Fruit fly (Drosophila melanogaster): ENCODE data around the gene CycY.

Gene CycY

DNA sequence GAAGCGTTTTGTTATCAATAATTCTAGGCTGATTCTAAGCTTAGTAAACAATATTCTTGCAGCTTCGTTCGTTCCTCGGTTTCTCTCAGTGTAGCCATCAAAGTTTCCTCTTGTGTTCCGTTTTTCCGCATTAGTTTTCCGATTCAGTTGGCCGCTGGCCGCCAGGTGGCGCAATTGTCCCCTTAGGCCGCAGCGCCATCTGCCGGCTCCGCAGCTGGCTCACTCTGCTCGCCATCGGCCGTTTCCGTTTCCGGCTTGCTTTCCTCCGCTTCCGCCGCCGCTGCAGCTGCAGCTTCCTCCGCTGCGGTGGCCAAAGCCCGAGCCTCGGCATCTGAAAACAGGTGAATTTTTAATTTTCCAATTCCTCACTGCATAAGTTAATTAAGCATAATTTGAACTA lies 2.8 kb upstream of the CycY start (continued):
- TF ChIP-seq al (GFP tag; IDR thresholded peaks at IDR 0.05), result 0 out of 2 replicates have a peak, but pooled peaks have one; percentile 37
- TF ChIP-seq CG30431 (GFP tag; optimal IDR thresholded peaks at IDR 0.05), result peak; percentile 98
- TF ChIP-seq CG17568 (GFP tag; optimal IDR thresholded peaks at IDR 0.05), result peak; percentile 95
- TF ChIP-seq yki (optimal IDR thresholded peaks at IDR 0.05), result no peak
- TF ChIP-seq CG5953 (GFP tag; IDR thresholded peaks at IDR 0.05), result peak; percentile 96
- TF ChIP-seq Gug (GFP tag; IDR thresholded peaks at IDR 0.05), result peak; percentile 87
- TF ChIP-seq BtbVII (GFP tag; optimal IDR thresholded peaks at IDR 0.05), result peak; percentile 96
- TF ChIP-seq ase (GFP tag; IDR thresholded peaks at IDR 0.05), result peak; percentile 92
- peak; percentile 88 for TF ChIP-seq ttk (GFP tag; IDR thresholded peaks at IDR 0.05)
- peak; percentile 93 for TF ChIP-seq dmrt11E (tag; optimal IDR thresholded peaks at IDR 0.05)
- peak; percentile 87 for TF ChIP-seq CG10267 (tag; optimal IDR thresholded peaks at IDR 0.05)
- peak; percentile 87 for TF ChIP-seq CG30403 (GFP tag; optimal IDR thresholded peaks at IDR 0.05)
- TF ChIP-seq CG4617 (GFP tag; optimal IDR thresholded peaks at IDR 0.05; ENCODE audit: borderline replicate concordance), result peak; percentile 89
- peak in 1 of 2 experiments; percentile 83 for TF ChIP-seq insv (GFP tag; optimal IDR thresholded peaks at IDR 0.05)
- TF ChIP-seq Optix (GFP tag; IDR thresholded peaks at IDR 0.05), result peak; percentile 93
- TF ChIP-seq Hr39 (optimal IDR thresholded peaks at IDR 0.05), result no peak
- TF ChIP-seq CG31441 (GFP tag; IDR thresholded peaks at IDR 0.05), result peak; percentile 96
- peak; percentile 81 for TF ChIP-seq CG43689 (GFP tag; IDR thresholded peaks at IDR 0.05)
- peak; percentile 82 for TF ChIP-seq CG7556 (GFP tag; optimal IDR thresholded peaks at IDR 0.05)
- peak; percentile 65 for TF ChIP-seq CG9932 (GFP tag; IDR thresholded peaks at IDR 0.05)
- TF ChIP-seq CG14860 (GFP tag; IDR thresholded peaks at IDR 0.05; ENCODE audit: partially characterized antibody), result no peak
- peak; percentile 96 for TF ChIP-seq p53 (GFP tag; optimal IDR thresholded peaks at IDR 0.05)
- TF ChIP-seq B-H1 (GFP tag; IDR thresholded peaks at IDR 0.05), result peak; percentile 80; the same call in 2 of the 3 replicates
- TF ChIP-seq Oaz (GFP tag; IDR thresholded peaks at IDR 0.05), result peak; percentile 79
- peak; percentile 94 for TF ChIP-seq CG17186 (GFP tag; optimal IDR thresholded peaks at IDR 0.05)
- TF ChIP-seq gem (tag; optimal IDR thresholded peaks at IDR 0.05), result peak; percentile 77
- TF ChIP-seq dati (GFP tag; IDR thresholded peaks at IDR 0.05), result peak; percentile 95
- TF ChIP-seq stc (GFP tag; IDR thresholded peaks at IDR 0.05), result peak; percentile 88
- peak; percentile 98 for TF ChIP-seq lab (GFP tag; optimal IDR thresholded peaks at IDR 0.05)
- peak; percentile 91 for TF ChIP-seq org-1 (GFP tag; optimal IDR thresholded peaks at IDR 0.05)
- peak; percentile 91 for TF ChIP-seq gcm (GFP tag; optimal IDR thresholded peaks at IDR 0.05)
- TF ChIP-seq CG17912 (GFP tag; optimal IDR thresholded peaks at IDR 0.05), result peak; percentile 95
- peak; percentile 42; the same call in 1 of the 2 replicates for TF ChIP-seq klu (GFP tag; IDR thresholded peaks at IDR 0.05)
- 0 out of 2 replicates have a peak, but pooled peaks have one; percentile 21 for TF ChIP-seq Adf1 (GFP tag; IDR thresholded peaks at IDR 0.05)
- TF ChIP-seq CG6272 (GFP tag; IDR thresholded peaks at IDR 0.05), result peak; percentile 78
- no peak for TF ChIP-seq vnd (GFP tag; IDR thresholded peaks at IDR 0.05; ENCODE audit: partially characterized antibody)
- TF ChIP-seq Hr3 (GFP tag; optimal IDR thresholded peaks at IDR 0.05), result peak; percentile 87
- peak; percentile 96 for TF ChIP-seq CG11456 (GFP tag; IDR thresholded peaks at IDR 0.05)
- TF ChIP-seq ham (GFP tag; IDR thresholded peaks at IDR 0.05), result peak; percentile 58; the same call in 1 of the 2 replicates
- peak; percentile 30 for TF ChIP-seq exex (tag; optimal IDR thresholded peaks at IDR 0.05)
- TF ChIP-seq CG17328 (GFP tag; IDR thresholded peaks at IDR 0.05), result peak; percentile 97
- peak; percentile 88 for TF ChIP-seq bab2 (GFP tag; optimal IDR thresholded peaks at IDR 0.05)
- peak; percentile 78 for TF ChIP-seq CG6175 (GFP tag; IDR thresholded peaks at IDR 0.05)
- peak; percentile 85 for TF ChIP-seq E2f1 (GFP tag; IDR thresholded peaks at IDR 0.05)
- peak; percentile 91 for TF ChIP-seq CG17802 (tag; optimal IDR thresholded peaks at IDR 0.05)
- peak; percentile 87 for TF ChIP-seq Dbx (GFP tag; IDR thresholded peaks at IDR 0.05)
- TF ChIP-seq tgo (GFP tag; IDR thresholded peaks at IDR 0.05), result peak; percentile 74
- no peak for TF ChIP-seq amos (GFP tag; IDR thresholded peaks at IDR 0.05; ENCODE audit: partially characterized antibody)
- TF ChIP-seq CG13123 (GFP tag; optimal IDR thresholded peaks at IDR 0.05), result peak; percentile 89
- TF ChIP-seq ro (GFP tag; IDR thresholded peaks at IDR 0.05), result peak; percentile 75
- peak; percentile 78 for TF ChIP-seq Atf-2 (GFP tag; optimal IDR thresholded peaks at IDR 0.05)
- TF ChIP-seq nau (GFP tag; optimal IDR thresholded peaks at IDR 0.05), result peak; percentile 96

Data from whole organism, embryonic.